Fruit fly (Drosophila melanogaster) whole organism, embryonic: ENCODE data around the gene kirre.

Experiments used
- Abd-B ChIP-seq: fragments of 200-800 bp; sonication (Bioruptor generic); optimal IDR thresholded peaks from 2 replicates; lab custom pipeline; 2018; ENCODE audit warnings: missing biosample characterization, mild to moderate bottlenecking, missing genetic modification characterization, moderate library complexity
- BEAF-32 ChIP-seq: fragments of 200-800 bp; sonication (Bioruptor generic); optimal IDR thresholded peaks from 3 replicates; lab custom pipeline; 2017; ENCODE audit warnings: missing biosample characterization, missing genetic modification characterization, mild to moderate bottlenecking, moderate library complexity, missing genetic modification reagents
- C15 ChIP-seq: fragments of 200-800 bp; sonication (Bioruptor generic); IDR thresholded peaks from 3 replicates; pipeline ENCODE4 v1.3.6; 2022; ENCODE audit warnings: missing biosample characterization, missing genetic modification characterization
- CG10979 ChIP-seq: fragments of 200-800 bp; sonication (Bioruptor generic); optimal IDR thresholded peaks from 2 replicates; lab custom pipeline; 2018; ENCODE audit warnings: missing biosample characterization, mild to moderate bottlenecking, missing genetic modification characterization, moderate library complexity
- CG11093 ChIP-seq: fragments of 200-800 bp; sonication (Bioruptor generic); IDR thresholded peaks from 3 replicates; pipeline ENCODE4 v1.3.6; 2022; ENCODE audit warnings: missing biosample characterization, missing genetic modification characterization
- CG11456 ChIP-seq: fragments of 200-800 bp; sonication (Bioruptor generic); IDR thresholded peaks from 3 replicates; pipeline ENCODE4 v1.3.6; 2022; ENCODE audit warnings: missing biosample characterization, missing genetic modification characterization
- CG12391 ChIP-seq: fragments of 200-800 bp; sonication (Bioruptor generic); optimal IDR thresholded peaks from 3 replicates; lab custom pipeline; 2018; ENCODE audit warnings: missing biosample characterization, mild to moderate bottlenecking, missing genetic modification characterization, moderate library complexity
- CG14441 ChIP-seq: fragments of 200-800 bp; sonication (Bioruptor generic); IDR thresholded peaks from 2 replicates; pipeline ENCODE4 v1.3.6; 2022; ENCODE audit warnings: missing biosample characterization, missing genetic modification characterization
- CG15073 ChIP-seq: fragments of 200-800 bp; sonication (Bioruptor generic); optimal IDR thresholded peaks from 2 replicates; lab custom pipeline; 2016; ENCODE audit warnings: missing biosample characterization, missing genetic modification characterization
- CG15514 ChIP-seq: fragments of 200-800 bp; sonication (Bioruptor generic); optimal IDR thresholded peaks from 3 replicates; lab custom pipeline; 2017; ENCODE audit warnings: missing biosample characterization, missing genetic modification characterization, mild to moderate bottlenecking, moderate library complexity, missing genetic modification reagents
- CG15696 ChIP-seq: fragments of 200-800 bp; sonication (Bioruptor generic); optimal IDR thresholded peaks from 2 replicates; lab custom pipeline; 2019; ENCODE audit warnings: missing biosample characterization, mild to moderate bottlenecking, missing genetic modification characterization, moderate library complexity
- CG2889 ChIP-seq: fragments of 200-800 bp; sonication (Bioruptor generic); IDR thresholded peaks from 3 replicates; pipeline ENCODE4 v1.3.6; 2022; ENCODE audit warnings: missing biosample characterization, missing genetic modification characterization
- CG30403 ChIP-seq: fragments of 200-800 bp; sonication (Bioruptor generic); optimal IDR thresholded peaks from 3 replicates; lab custom pipeline; 2016; ENCODE audit warnings: missing biosample characterization, missing genetic modification characterization
- CG32532 ChIP-seq: fragments of 200-800 bp; sonication (Bioruptor generic); IDR thresholded peaks from 2 replicates; pipeline ENCODE4 v1.3.6; 2022; ENCODE audit warnings: missing biosample characterization, missing genetic modification characterization
- CG33213 ChIP-seq: fragments of 200-800 bp; sonication (Bioruptor generic); optimal IDR thresholded peaks from 3 replicates; lab custom pipeline; 2016; ENCODE audit warnings: missing biosample characterization, missing genetic modification characterization
- CG3995 ChIP-seq: fragments of 200-800 bp; sonication (Bioruptor generic); optimal IDR thresholded peaks from 3 replicates; lab custom pipeline; 2016; ENCODE audit warnings: missing biosample characterization, missing genetic modification characterization
- CG4424 ChIP-seq: fragments of 200-800 bp; sonication (Bioruptor generic); optimal IDR thresholded peaks from 3 replicates; lab custom pipeline; 2016; ENCODE audit warnings: missing biosample characterization, missing genetic modification characterization
- CG7372 ChIP-seq: fragments of 200-800 bp; sonication (Bioruptor generic); IDR thresholded peaks from 2 replicates; pipeline ENCODE4 v1.3.6; 2022; ENCODE audit warnings: missing biosample characterization, missing genetic modification characterization
- CG8388 ChIP-seq: fragments of 200-800 bp; sonication (Bioruptor generic); optimal IDR thresholded peaks from 2 replicates; lab custom pipeline; 2019; ENCODE audit warnings: missing biosample characterization, mild to moderate bottlenecking, missing genetic modification characterization, moderate library complexity
- Dll ChIP-seq: fragments of 200-800 bp; sonication (Bioruptor generic); IDR thresholded peaks from 4 replicates; pipeline ENCODE4 v1.3.6; 2022; ENCODE audit warnings: missing biosample characterization, missing genetic modification characterization; ENCODE audit not compliant: partially characterized antibody
- Dp ChIP-seq: fragments of 200-800 bp; sonication (Bioruptor generic); optimal IDR thresholded peaks from 2 replicates; lab custom pipeline; 2018; ENCODE audit warnings: missing biosample characterization, mild to moderate bottlenecking, missing genetic modification characterization, moderate library complexity
- ERR ChIP-seq: fragments of 200-800 bp; sonication (Bioruptor generic); optimal IDR thresholded peaks from 2 replicates; lab custom pipeline; 2016; ENCODE audit warnings: missing biosample characterization, missing genetic modification characterization
- Fer1 ChIP-seq: fragments of 200-800 bp; sonication (Bioruptor generic); optimal IDR thresholded peaks from 2 replicates; lab custom pipeline; 2017; ENCODE audit warnings: missing biosample characterization, mild to moderate bottlenecking, missing genetic modification characterization
- HLH54F ChIP-seq: fragments of 200-800 bp; sonication (Bioruptor generic); optimal IDR thresholded peaks from 3 replicates; lab custom pipeline; 2016; ENCODE audit warnings: missing biosample characterization, missing genetic modification characterization
- Med ChIP-seq: fragments of 200-800 bp; sonication (Bioruptor generic); peaks from one replicate; lab custom pipeline; 2016; ENCODE audit warnings: missing biosample characterization, missing genetic modification characterization, mild to moderate bottlenecking, inconsistent platforms, moderate library complexity
- Meics ChIP-seq: fragments of 200-800 bp; sonication (Bioruptor generic); optimal IDR thresholded peaks from 2 replicates; lab custom pipeline; 2017; ENCODE audit warnings: missing biosample characterization, mild to moderate bottlenecking, missing genetic modification characterization
- Mes4 ChIP-seq: fragments of 200-800 bp; sonication (Bioruptor generic); optimal IDR thresholded peaks from 2 replicates; lab custom pipeline; 2016; ENCODE audit warnings: missing biosample characterization, missing genetic modification characterization
- Myb ChIP-seq: fragments of 200-800 bp; sonication (Bioruptor generic); optimal IDR thresholded peaks from 2 replicates; lab custom pipeline; 2016; ENCODE audit warnings: missing biosample characterization, missing genetic modification characterization
- Rfx ChIP-seq: fragments of 200-800 bp; sonication (Bioruptor generic); IDR thresholded peaks from 2 replicates; pipeline ENCODE4 v1.3.6; 2022; ENCODE audit warnings: missing biosample characterization, missing genetic modification characterization
- Sox102F ChIP-seq: fragments of 200-800 bp; sonication (Bioruptor generic); optimal IDR thresholded peaks from 2 replicates; lab custom pipeline; 2018; ENCODE audit warnings: missing biosample characterization, mild to moderate bottlenecking, missing genetic modification characterization, moderate library complexity
- Taf1 ChIP-seq: fragments of 200-800 bp; sonication (Bioruptor generic); IDR thresholded peaks from 2 replicates; pipeline ENCODE4 v1.3.6; 2022; ENCODE audit warnings: missing biosample characterization, missing genetic modification characterization
- Xrp1 ChIP-seq: fragments of 200-800 bp; sonication (Bioruptor generic); IDR thresholded peaks from 2 replicates; pipeline ENCODE4 v1.3.6; 2022; ENCODE audit warnings: missing biosample characterization, missing genetic modification characterization
- az2 ChIP-seq: fragments of 200-800 bp; sonication (Bioruptor generic); optimal IDR thresholded peaks from 3 replicates; lab custom pipeline; 2016; ENCODE audit warnings: missing biosample characterization, missing genetic modification characterization
- croc ChIP-seq: fragments of 200-800 bp; sonication (Bioruptor generic); conservative IDR thresholded peaks from 3 replicates; pipeline ENCODE4 v1.3.6; 2022; ENCODE audit warnings: missing biosample characterization, missing genetic modification characterization
- cwo ChIP-seq: fragments of 200-800 bp; sonication (Bioruptor generic); optimal IDR thresholded peaks from 3 replicates; lab custom pipeline; 2017; ENCODE audit warnings: missing biosample characterization, missing genetic modification characterization, mild to moderate bottlenecking, moderate library complexity, missing genetic modification reagents
- dmrt99B ChIP-seq: fragments of 200-800 bp; sonication (Bioruptor generic); optimal IDR thresholded peaks from 2 replicates; lab custom pipeline; 2018; ENCODE audit warnings: missing biosample characterization, mild to moderate bottlenecking, missing genetic modification characterization, moderate library complexity
- fd3F ChIP-seq: fragments of 200-800 bp; sonication (Bioruptor generic); optimal IDR thresholded peaks from 2 replicates; lab custom pipeline; 2018; ENCODE audit warnings: missing biosample characterization, mild to moderate bottlenecking, missing genetic modification characterization, moderate library complexity
- gfzf ChIP-seq: fragments of 200-800 bp; sonication (Bioruptor generic); optimal IDR thresholded peaks from 2 replicates; lab custom pipeline; 2016; ENCODE audit warnings: missing biosample characterization, mild to moderate bottlenecking, missing genetic modification characterization, moderate library complexity
- ind ChIP-seq: fragments of 200-800 bp; sonication (Bioruptor generic); optimal IDR thresholded peaks from 3 replicates; lab custom pipeline; 2016; ENCODE audit warnings: missing biosample characterization, missing genetic modification characterization
- insv ChIP-seq, 2 experiments: fragments of 200-800 bp; sonication (Bioruptor generic); optimal IDR thresholded peaks; 3 replicates each; lab custom pipeline; 2016 to 2018; ENCODE audit warnings: missing biosample characterization in 2 of 2, missing genetic modification characterization in 2 of 2
- knrl ChIP-seq: fragments of 200-800 bp; sonication (Bioruptor generic); IDR thresholded peaks from 3 replicates; pipeline ENCODE4 v1.3.6; 2022; ENCODE audit warnings: missing biosample characterization, missing genetic modification characterization; ENCODE audit not compliant: partially characterized antibody
- lmd ChIP-seq: fragments of 200-800 bp; sonication (Bioruptor generic); IDR thresholded peaks from 2 replicates; pipeline ENCODE4 v1.3.6; 2022; ENCODE audit warnings: missing biosample characterization, missing genetic modification characterization
- mirr ChIP-seq: fragments of 200-800 bp; sonication (Bioruptor generic); optimal IDR thresholded peaks from 3 replicates; lab custom pipeline; 2018; ENCODE audit warnings: missing biosample characterization, mild to moderate bottlenecking, missing genetic modification characterization
- nom ChIP-seq: fragments of 200-800 bp; sonication (Bioruptor generic); optimal IDR thresholded peaks from 2 replicates; lab custom pipeline; 2017; ENCODE audit warnings: missing biosample characterization, missing genetic modification characterization, mild to moderate bottlenecking, moderate library complexity, missing genetic modification reagents
- otp ChIP-seq: fragments of 200-800 bp; sonication (Bioruptor generic); IDR thresholded peaks from 3 replicates; pipeline ENCODE4, ENCODE4 v1.3.6; 2022; ENCODE audit warnings: missing biosample characterization, missing genetic modification characterization
- pzg ChIP-seq: fragments of 200-800 bp; sonication (Bioruptor generic); optimal IDR thresholded peaks from 3 replicates; lab custom pipeline; 2018; ENCODE audit warnings: missing biosample characterization, mild to moderate bottlenecking, missing genetic modification characterization, moderate library complexity
- slbo ChIP-seq: fragments of 200-800 bp; sonication (Bioruptor generic); IDR thresholded peaks from 2 replicates; pipeline ENCODE4 v1.3.6; 2022; ENCODE audit warnings: missing biosample characterization, missing genetic modification characterization
- tgo ChIP-seq: fragments of 200-800 bp; sonication (Bioruptor generic); IDR thresholded peaks from 3 replicates; pipeline ENCODE4 v1.3.6; 2022; ENCODE audit warnings: missing biosample characterization, missing genetic modification characterization
- vfl ChIP-seq: fragments of 200-800 bp; sonication (Bioruptor generic); optimal IDR thresholded peaks from 2 replicates; lab custom pipeline; 2016; ENCODE audit warnings: missing biosample characterization, missing genetic modification characterization

Gene kirre

dm6 chrX:2732127-2732526 is 8.1 kb upstream of the kirre start, which contains the start of the genes ttm50 and CG2712 (continued):
- TF ChIP-seq CG30403 (GFP tag; lab: Kevin White, UChicago) = peak; percentile 73
- peak; percentile 41; the same call in 1 of the 2 replicates for TF ChIP-seq Xrp1 (GFP tag; lab: Robert Waterston, UW)
- peak; percentile 47; the same call in 2 of the 3 replicates for TF ChIP-seq croc
- TF ChIP-seq BEAF-32 = peak; percentile 52
- peak; percentile 49 for TF ChIP-seq az2 (GFP tag; lab: Kevin White, UChicago)
- TF ChIP-seq Abd-B (GFP tag; lab: Kevin White, UChicago) = peak; percentile 68
- TF ChIP-seq tgo (GFP tag; lab: Robert Waterston, UW) = peak; percentile 49; the same call in 1 of the 3 replicates
- no peak for TF ChIP-seq Sox102F (GFP tag; lab: Kevin White, UChicago)
- no peak for TF ChIP-seq Myb (GFP tag; lab: Kevin White, UChicago)
- TF ChIP-seq dmrt99B (tag; lab: Kevin White, UChicago) = no peak
- peak; percentile 68 for TF ChIP-seq Meics (GFP tag; lab: Kevin White, UChicago)
- peak; percentile 63 for TF ChIP-seq ind (GFP tag; lab: Kevin White, UChicago)
- peak; percentile 64 for TF ChIP-seq Fer1 (GFP tag; lab: Kevin White, UChicago)
- peak; percentile 54; the same call in 1 of the 2 replicates for TF ChIP-seq CG32532 (GFP tag; lab: Robert Waterston, UW)
- peak; percentile 27 for TF ChIP-seq fd3F (GFP tag; lab: Kevin White, UChicago)
- no peak for TF ChIP-seq CG11456
- TF ChIP-seq knrl (GFP tag; lab: Robert Waterston, UW) = peak; percentile 37; the same call in 1 of the 3 replicates
- TF ChIP-seq CG15073 = no peak
- TF ChIP-seq slbo = peak; percentile 64
- peak; percentile 71 for TF ChIP-seq CG12391 (tag; lab: Kevin White, UChicago)
- TF ChIP-seq CG15696 = peak; percentile 59
- TF ChIP-seq ERR (GFP tag; lab: Kevin White, UChicago) = no peak
- peak; percentile 82 for TF ChIP-seq CG15514 (GFP tag; lab: Kevin White, UChicago)
- TF ChIP-seq vfl (GFP tag; lab: Kevin White, UChicago) = peak; percentile 6
- TF ChIP-seq CG3995 (GFP tag; lab: Kevin White, UChicago) = peak; percentile 55
- TF ChIP-seq CG11093 (GFP tag; lab: Robert Waterston, UW) = peak; percentile 62; the same call in 1 of the 3 replicates
- no peak for TF ChIP-seq CG33213 (GFP tag; lab: Kevin White, UChicago)
- peak; percentile 28; the same call in 1 of the 2 replicates for TF ChIP-seq CG14441 (GFP tag; lab: Robert Waterston, UW)
- TF ChIP-seq Rfx (GFP tag; lab: Robert Waterston, UW) = peak; percentile 71
- 0 out of 3 replicates have a peak, but pooled peaks have one; percentile 34 for TF ChIP-seq otp (GFP tag; lab: Robert Waterston, UW)
- TF ChIP-seq CG8388 = no peak
- TF ChIP-seq CG2889 (GFP tag; lab: Robert Waterston, UW) = no peak
- TF ChIP-seq lmd (GFP tag; lab: Robert Waterston, UW) = peak; percentile 58; the same call in 1 of the 2 replicates
- TF ChIP-seq pzg (GFP tag; lab: Kevin White, UChicago) = peak; percentile 56
- TF ChIP-seq Dp (GFP tag; lab: Kevin White, UChicago) = peak; percentile 12
- TF ChIP-seq cwo (GFP tag; lab: Kevin White, UChicago) = peak; percentile 43
- no peak for TF ChIP-seq Mes4 (GFP tag; lab: Kevin White, UChicago)
- TF ChIP-seq Dll (GFP tag; lab: Robert Waterston, UW) = 0 out of 4 replicates have a peak, but pooled peaks have one; percentile 14
- 0 out of 3 replicates have a peak, but pooled peaks have one; percentile 40 for TF ChIP-seq C15 (GFP tag; lab: Robert Waterston, UW)
- TF ChIP-seq mirr (GFP tag; lab: Kevin White, UChicago) = peak; percentile 12
- TF ChIP-seq CG10979 = peak; percentile 52
- TF ChIP-seq CG7372 (GFP tag; lab: Robert Waterston, UW) = peak; percentile 40; the same call in 1 of the 2 replicates
- peak in 1 of 2 experiments; percentile 23 for TF ChIP-seq insv (GFP tag; optimal IDR thresholded peaks at IDR 0.05; lab: Kevin White, UChicago)
- peak; percentile 74 for TF ChIP-seq gfzf (GFP tag; lab: Kevin White, UChicago)
- TF ChIP-seq HLH54F (GFP tag; lab: Kevin White, UChicago) = peak; percentile 37
- TF ChIP-seq CG4424 = peak; percentile 63
- peak; percentile 62 for TF ChIP-seq Med
- 0 out of 2 replicates have a peak, but pooled peaks have one; percentile 11 for TF ChIP-seq Taf1 (GFP tag; lab: Robert Waterston, UW)
- peak; percentile 34 for TF ChIP-seq nom (GFP tag; lab: Kevin White, UChicago)
